Worm (Caenorhabditis elegans) whole organism, early embryonic: ENCODE results near the gene Y66D12A.3.

Experiments used
- B0310.2 ChIP-seq: sonication (generic microtip); optimal IDR thresholded peaks from 2 replicates; lab custom pipeline; 2016; ENCODE audit warnings: mild to moderate bottlenecking, missing genetic modification characterization, missing compliant biosample characterization
- F13C5.2 ChIP-seq: sonication (generic microtip); optimal IDR thresholded peaks from 2 replicates; lab custom pipeline; 2017; ENCODE audit warnings: mild to moderate bottlenecking, missing genetic modification characterization, inconsistent platforms, missing compliant biosample characterization
- aly-1 ChIP-seq: sonication (generic microtip); optimal IDR thresholded peaks from 2 replicates; lab custom pipeline; 2016; ENCODE audit warnings: missing genetic modification characterization, missing compliant biosample characterization
- ama-1 ChIP-seq: fragments of 150-350 bp; optimal IDR thresholded peaks from 2 replicates; lab custom pipeline; 2014
- ceh-13 ChIP-seq: fragments of 200-800 bp; sonication (Bioruptor generic); optimal IDR thresholded peaks from 2 replicates; lab custom pipeline; 2018; ENCODE audit warnings: mild to moderate bottlenecking, missing genetic modification characterization, missing compliant biosample characterization
- ceh-36 ChIP-seq: sonication (generic microtip); optimal IDR thresholded peaks from 2 replicates; lab custom pipeline; 2016; ENCODE audit warnings: missing genetic modification characterization, inconsistent platforms, missing compliant biosample characterization
- ets-7 ChIP-seq: sonication (generic microtip); optimal IDR thresholded peaks from 2 replicates; lab custom pipeline; 2016; ENCODE audit warnings: missing genotype, missing genetic modification characterization, missing compliant biosample characterization
- flt-1 ChIP-seq: fragments of 200-800 bp; sonication (Bioruptor generic); IDR thresholded peaks from 2 replicates; pipeline ENCODE4 v1.3.6; 2022; ENCODE audit warnings: missing genetic modification characterization, missing compliant biosample characterization
- hmbx-1 ChIP-seq: sonication (generic microtip); optimal IDR thresholded peaks from 2 replicates; lab custom pipeline; 2016; ENCODE audit warnings: mild to moderate bottlenecking, missing genetic modification characterization, missing compliant biosample characterization
- hmg-4 ChIP-seq: fragments of 200-800 bp; sonication (Bioruptor generic); optimal IDR thresholded peaks from 2 replicates; lab custom pipeline; 2018; ENCODE audit warnings: mild to moderate bottlenecking, missing genetic modification characterization, missing compliant biosample characterization
- hnd-1 ChIP-seq: sonication (generic microtip); optimal IDR thresholded peaks from 2 replicates; lab custom pipeline; 2016; ENCODE audit warnings: missing genetic modification characterization, missing compliant biosample characterization
- pes-1 ChIP-seq: fragments of 200-800 bp; sonication (Bioruptor generic); IDR thresholded peaks from 2 replicates; pipeline ENCODE4 v1.3.6; 2022; ENCODE audit warnings: missing genetic modification reagents, missing genetic modification characterization, missing compliant biosample characterization
- scrt-1 ChIP-seq: fragments of 200-800 bp; sonication (Bioruptor generic); IDR thresholded peaks from 2 replicates; pipeline ENCODE4 v1.3.6; 2022; ENCODE audit warnings: missing genetic modification characterization, missing compliant biosample characterization
- sea-1 ChIP-seq: fragments of 200-800 bp; sonication (Bioruptor generic); conservative IDR thresholded peaks from 2 replicates; pipeline ENCODE4 v1.3.6; 2022; ENCODE audit warnings: missing genetic modification characterization, missing compliant biosample characterization
- tbx-11 ChIP-seq: fragments of 200-800 bp; sonication (Bioruptor generic); IDR thresholded peaks from 2 replicates; pipeline ENCODE4 v1.3.6; 2022; ENCODE audit warnings: missing genetic modification characterization, missing compliant biosample characterization
- tbx-37 ChIP-seq: fragments of 200-800 bp; sonication (Bioruptor generic); conservative IDR thresholded peaks from 2 replicates; pipeline ENCODE4 v1.3.6; 2022; ENCODE audit warnings: missing genetic modification reagents, missing genetic modification characterization, missing compliant biosample characterization
- tra-4 ChIP-seq: sonication (generic microtip); optimal IDR thresholded peaks from 2 replicates; lab custom pipeline; 2017; ENCODE audit warnings: missing genetic modification characterization, missing compliant biosample characterization

The Y66D12A.3 gene

ce11 chrIII:11581372-11581771, 7.6 kb upstream of the Y66D12A.3 start, which contains the start of the genes Y66D12A.6 and ceh-92:
Gene Y66D12A.6, minus strand, starts transcription at chrIII:11581402.
Gene ceh-92, plus strand, starts transcription at chrIII:11581600.
- no peak for TF ChIP-seq hnd-1 (tag; lab: Kevin White, UChicago)
- TF ChIP-seq tra-4 (tag; lab: Kevin White, UChicago) = no peak
- no peak for TF ChIP-seq F13C5.2 (tag; lab: Kevin White, UChicago)
- no peak for TF ChIP-seq aly-1 (tag; lab: Kevin White, UChicago)
- no peak for TF ChIP-seq flt-1 (GFP tag; lab: Robert Waterston, UW)
- no peak for TF ChIP-seq tbx-11 (GFP tag; lab: Robert Waterston, UW)
- TF ChIP-seq tbx-37 (GFP tag; lab: Robert Waterston, UW) = no peak
- no peak for TF ChIP-seq ceh-13
- no peak for TF ChIP-seq pes-1 (GFP tag; lab: Robert Waterston, UW)
- no peak for TF ChIP-seq hmg-4
- TF ChIP-seq ceh-36 = no peak
- no peak for TF ChIP-seq sea-1 (GFP tag; lab: Robert Waterston, UW)
- no peak for TF ChIP-seq ama-1 (lab: Kevin White, UChicago)
- no peak for TF ChIP-seq hmbx-1
- TF ChIP-seq scrt-1 (GFP tag; lab: Robert Waterston, UW) = no peak
- no peak for TF ChIP-seq ets-7 (tag; lab: Kevin White, UChicago)
- TF ChIP-seq B0310.2 (tag; lab: Kevin White, UChicago) = no peak

ce11 chrIII:11582569-11582968, 6.4 kb upstream of the Y66D12A.3 start:
- TF ChIP-seq hmg-4 = no peak
- TF ChIP-seq ceh-13 = no peak
- no peak for TF ChIP-seq aly-1 (tag; lab: Kevin White, UChicago)
- TF ChIP-seq pes-1 (GFP tag; lab: Robert Waterston, UW) = no peak
- TF ChIP-seq sea-1 (GFP tag; lab: Robert Waterston, UW) = no peak
- no peak for TF ChIP-seq hnd-1 (tag; lab: Kevin White, UChicago)

DNA sequence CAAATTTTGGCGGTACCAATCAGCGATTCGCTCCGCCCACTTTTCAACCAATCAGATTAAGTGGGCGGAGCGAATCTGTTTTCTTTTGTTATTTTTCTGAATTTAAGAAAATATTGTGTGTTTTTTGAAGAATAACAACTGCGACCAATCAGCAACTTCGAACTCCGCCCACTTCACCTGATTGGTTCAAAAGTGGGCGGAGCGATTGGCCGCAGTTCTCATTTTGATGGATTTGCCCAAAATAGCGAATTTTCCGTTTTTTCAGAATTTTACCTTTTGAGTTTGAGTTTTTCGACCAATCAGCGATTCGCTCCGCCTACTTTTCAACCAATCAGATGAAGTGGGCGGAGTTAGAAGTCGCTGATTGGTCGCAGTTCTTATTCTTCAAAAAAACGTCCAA, 300 bp downstream of the Y66D12A.3 start:
- TF ChIP-seq hnd-1 (tag; lab: Kevin White, UChicago) = no peak
- TF ChIP-seq ets-7 (tag; lab: Kevin White, UChicago) = no peak
- no peak for TF ChIP-seq scrt-1 (GFP tag; lab: Robert Waterston, UW)
- TF ChIP-seq ceh-13 = no peak
- TF ChIP-seq pes-1 (GFP tag; lab: Robert Waterston, UW) = no peak
- no peak for TF ChIP-seq hmbx-1
- no peak for TF ChIP-seq tbx-11 (GFP tag; lab: Robert Waterston, UW)
- no peak for TF ChIP-seq hmg-4
- TF ChIP-seq ama-1 (lab: Kevin White, UChicago) = no peak
- no peak for TF ChIP-seq flt-1 (GFP tag; lab: Robert Waterston, UW)
- TF ChIP-seq tra-4 (tag; lab: Kevin White, UChicago) = no peak
- no peak for TF ChIP-seq sea-1 (GFP tag; lab: Robert Waterston, UW)
- no peak for TF ChIP-seq F13C5.2 (tag; lab: Kevin White, UChicago)
- no peak for TF ChIP-seq ceh-36
- TF ChIP-seq tbx-37 (GFP tag; lab: Robert Waterston, UW) = no peak

DNA sequence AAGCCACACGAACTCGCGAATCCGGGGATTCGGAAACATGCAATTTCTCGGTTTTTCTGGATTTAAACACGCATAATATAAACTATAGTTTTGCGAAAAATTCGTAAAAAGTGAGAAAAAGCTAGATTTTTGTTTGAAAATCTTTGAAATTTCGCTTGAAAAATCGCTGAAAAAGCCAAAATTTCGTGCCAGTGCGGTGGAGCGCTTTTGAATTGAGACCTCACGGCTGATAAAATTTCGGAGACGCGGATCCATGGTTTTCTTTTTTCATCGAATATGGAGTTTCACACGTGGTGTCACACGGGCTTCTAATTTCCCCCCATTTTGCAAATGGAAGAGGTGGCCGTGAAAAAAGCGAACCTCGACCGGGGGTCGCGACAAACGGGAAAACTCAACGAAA, 1.2 kb downstream of the Y66D12A.3 start:
- no peak for TF ChIP-seq hmbx-1
- TF ChIP-seq scrt-1 (GFP tag; lab: Robert Waterston, UW) = no peak
- no peak for TF ChIP-seq tbx-11 (GFP tag; lab: Robert Waterston, UW)

ce11 chrIII:11592096-11592495, 3.1 kb downstream of the Y66D12A.3 start:
- no peak for TF ChIP-seq sea-1 (GFP tag; lab: Robert Waterston, UW)
- no peak for TF ChIP-seq ama-1 (lab: Kevin White, UChicago)
- no peak for TF ChIP-seq hmbx-1
- TF ChIP-seq F13C5.2 (tag; lab: Kevin White, UChicago) = no peak
- no peak for TF ChIP-seq hnd-1 (tag; lab: Kevin White, UChicago)
- TF ChIP-seq aly-1 (tag; lab: Kevin White, UChicago) = no peak
- TF ChIP-seq hmg-4 = no peak
- TF ChIP-seq flt-1 (GFP tag; lab: Robert Waterston, UW) = no peak

DNA sequence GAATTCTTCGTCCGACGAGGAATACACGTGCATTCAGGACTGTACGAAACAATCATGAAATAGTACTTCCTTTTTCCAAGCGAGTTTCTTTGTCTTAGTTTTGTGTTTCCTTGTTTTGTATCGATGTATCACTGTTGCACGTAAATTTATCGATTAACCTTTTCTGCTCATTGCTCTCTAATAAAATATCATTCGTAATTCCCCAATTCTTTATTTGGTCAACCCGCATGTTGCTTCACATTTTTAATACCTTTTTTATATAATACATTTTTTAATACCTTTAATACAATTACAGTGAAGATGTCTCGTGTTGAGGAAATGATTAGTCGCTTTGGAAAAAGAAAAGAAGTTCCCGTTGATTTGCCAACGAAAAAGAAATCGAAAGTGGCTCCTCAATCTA, 18.9 kb downstream of the Y66D12A.3 start, which contains the start of gene Y66D12A.1:
TSS of gene Y66D12A.1 (plus strand) at position 301 of the 400 bp plus-strand sequence.
- TF ChIP-seq pes-1 (GFP tag; lab: Robert Waterston, UW) (no peak), tra-4 (tag; lab: Kevin White, UChicago) (no peak)

DNA sequence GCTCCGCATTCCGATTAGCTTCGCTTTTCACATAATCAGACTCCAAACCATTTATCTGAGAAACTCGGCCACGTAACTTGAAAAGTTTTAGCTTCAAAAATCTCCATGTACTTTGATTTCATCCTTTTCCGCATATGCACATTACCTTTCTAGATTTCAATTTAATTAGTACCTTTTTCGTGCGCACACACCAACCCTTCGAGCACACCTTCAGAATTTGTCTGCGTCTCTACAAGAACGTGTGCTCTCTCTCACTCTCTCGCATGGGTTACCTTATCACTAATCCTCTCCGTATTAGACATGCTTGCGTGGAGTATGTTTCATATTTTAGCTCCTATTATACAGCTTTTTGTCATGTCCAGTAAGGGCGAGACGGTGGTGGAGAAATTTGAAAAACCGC, 20.6 kb downstream of the Y66D12A.3 start, which contains the start of gene Y66D12A.30:
TSS of gene Y66D12A.30 (plus strand) at position 301 of the 400 bp plus-strand sequence.
- TF ChIP-seq aly-1 (tag; lab: Kevin White, UChicago) (no peak), hmg-4 (no peak), hnd-1 (tag; lab: Kevin White, UChicago) (no peak), tbx-37 (GFP tag; lab: Robert Waterston, UW) (no peak), F13C5.2 (tag; lab: Kevin White, UChicago) (no peak), flt-1 (GFP tag; lab: Robert Waterston, UW) (no peak), pes-1 (GFP tag; lab: Robert Waterston, UW) (no peak), scrt-1 (GFP tag; lab: Robert Waterston, UW) (no peak), hmbx-1 (no peak), B0310.2 (tag; lab: Kevin White, UChicago) (no peak), sea-1 (GFP tag; lab: Robert Waterston, UW) (no peak), tra-4 (tag; lab: Kevin White, UChicago) (no peak), ceh-13 (no peak), ets-7 (tag; lab: Kevin White, UChicago) (no peak), ceh-36 (no peak), tbx-11 (GFP tag; lab: Robert Waterston, UW) (no peak), ama-1 (lab: Kevin White, UChicago) (no peak)
